Fruit fly (Drosophila melanogaster): ENCODE results near the gene CG8281.

dm6 chr3L:7946222-7946621 is 34.0 kb downstream of the CG8281 start, which contains the start of gene CG43880:
- TF ChIP-seq Abd-B (GFP tag; optimal IDR thresholded peaks at IDR 0.05) (no peak), OdsH (GFP tag; optimal IDR thresholded peaks at IDR 0.05) (no peak), N (GFP tag; optimal IDR thresholded peaks at IDR 0.05) (no peak), lola (GFP tag; optimal IDR thresholded peaks at IDR 0.05) (no peak), Hr78 (GFP tag; optimal IDR thresholded peaks at IDR 0.05) (no peak), rgr (GFP tag; optimal IDR thresholded peaks at IDR 0.05) (no peak)

Measured in whole organism, wandering third instar larva.